Worm (Caenorhabditis elegans) whole organism, late embryonic: Measurements from ENCODE around the gene unc-9.
A peak's percentile ranks its signal among the peaks of the same experiment; 100 is the strongest.

Experiments
- C38D4.7 ChIP-seq: fragments of 200-800 bp; sonication (Bioruptor generic); optimal IDR thresholded peaks from 2 replicates; lab custom pipeline; 2018; ENCODE audit warnings: mild to moderate bottlenecking, missing genetic modification characterization, moderate library complexity, missing compliant biosample characterization
- K09A11.1 ChIP-seq: sonication (generic microtip); optimal IDR thresholded peaks from 2 replicates; lab custom pipeline; 2017; ENCODE audit warnings: antibody characterized with exemption, mild to moderate bottlenecking, missing genetic modification characterization, missing compliant biosample characterization; ENCODE audit not compliant: insufficient read depth
- Y22D7AL.16 ChIP-seq: sonication (generic microtip); optimal IDR thresholded peaks from 2 replicates; lab custom pipeline; 2016; ENCODE audit warnings: missing genetic modification characterization, missing compliant biosample characterization
- ceh-14 ChIP-seq: sonication (generic microtip); optimal IDR thresholded peaks from 2 replicates; lab custom pipeline; 2016; ENCODE audit warnings: missing genotype, missing genetic modification characterization, missing compliant biosample characterization
- ceh-19 ChIP-seq: fragments of 200-800 bp; sonication (Bioruptor generic); optimal IDR thresholded peaks from 2 replicates; lab custom pipeline; 2018; ENCODE audit warnings: mild to moderate bottlenecking, missing genetic modification characterization, missing compliant biosample characterization
- ceh-2 ChIP-seq: sonication (generic microtip); optimal IDR thresholded peaks from 2 replicates; lab custom pipeline; 2016; ENCODE audit warnings: missing genotype, missing genetic modification characterization, missing compliant biosample characterization
- ceh-22 ChIP-seq: sonication (generic microtip); optimal IDR thresholded peaks from 2 replicates; lab custom pipeline; 2017; ENCODE audit warnings: missing biosample characterization, missing genetic modification characterization
- che-1 ChIP-seq: sonication (generic microtip); optimal IDR thresholded peaks from 2 replicates; lab custom pipeline; 2016; ENCODE audit warnings: mild to moderate bottlenecking, missing genetic modification characterization, missing compliant biosample characterization
- elt-4 ChIP-seq: sonication (generic microtip); optimal IDR thresholded peaks from 2 replicates; lab custom pipeline; 2016; ENCODE audit warnings: missing genetic modification characterization, missing compliant biosample characterization
- ets-4 ChIP-seq: sonication (generic microtip); optimal IDR thresholded peaks from 2 replicates; lab custom pipeline; 2016; ENCODE audit warnings: missing genetic modification characterization, missing compliant biosample characterization
- eyg-1 ChIP-seq: sonication (generic microtip); optimal IDR thresholded peaks from 2 replicates; lab custom pipeline; 2016; ENCODE audit warnings: missing genotype, missing genetic modification characterization, missing compliant biosample characterization
- hlh-15 ChIP-seq: sonication (generic microtip); optimal IDR thresholded peaks from 2 replicates; lab custom pipeline; 2016; ENCODE audit warnings: missing genetic modification characterization, missing compliant biosample characterization
- hlh-30 ChIP-seq: sonication (generic microtip); optimal IDR thresholded peaks from 2 replicates; lab custom pipeline; 2017; ENCODE audit warnings: antibody characterized with exemption, missing genetic modification characterization, missing compliant biosample characterization; ENCODE audit not compliant: insufficient read depth
- hlh-8 ChIP-seq: sonication (generic microtip); optimal IDR thresholded peaks from 2 replicates; lab custom pipeline; 2016; ENCODE audit warnings: missing genotype, missing genetic modification characterization, missing compliant biosample characterization
- lin-11 ChIP-seq: fragments of 200-800 bp; sonication (Bioruptor generic); optimal IDR thresholded peaks from 2 replicates; lab custom pipeline; 2018; ENCODE audit warnings: mild to moderate bottlenecking, missing genetic modification characterization, missing compliant biosample characterization
- mec-3 ChIP-seq: sonication (generic microtip); optimal IDR thresholded peaks from 2 replicates; lab custom pipeline; 2016; ENCODE audit warnings: borderline replicate concordance, missing genetic modification characterization, missing compliant biosample characterization
- nhr-232 ChIP-seq: sonication (generic microtip); optimal IDR thresholded peaks from 2 replicates; lab custom pipeline; 2016; ENCODE audit warnings: missing genetic modification characterization, missing compliant biosample characterization
- npax-4 ChIP-seq: sonication (generic microtip); optimal IDR thresholded peaks from 2 replicates; lab custom pipeline; 2016; ENCODE audit warnings: missing genetic modification characterization, missing compliant biosample characterization
- pag-3 ChIP-seq: sonication (generic microtip); optimal IDR thresholded peaks from 2 replicates; lab custom pipeline; 2016; ENCODE audit warnings: missing compliant biosample characterization, missing genetic modification characterization, borderline replicate concordance
- pqm-1 ChIP-seq: sonication (generic microtip); optimal IDR thresholded peaks from 2 replicates; lab custom pipeline; 2016; ENCODE audit warnings: missing genetic modification characterization, missing compliant biosample characterization
- sdc-2 ChIP-seq: sonication (generic microtip); optimal IDR thresholded peaks from 2 replicates; lab custom pipeline; 2016; ENCODE audit warnings: missing genotype, missing genetic modification characterization, missing compliant biosample characterization
- tbx-7 ChIP-seq: sonication (generic microtip); optimal IDR thresholded peaks from 2 replicates; lab custom pipeline; 2016; ENCODE audit warnings: missing genotype, missing genetic modification characterization, missing compliant biosample characterization
- unc-55 ChIP-seq: sonication (generic microtip); optimal IDR thresholded peaks from 2 replicates; lab custom pipeline; 2017; ENCODE audit warnings: missing biosample characterization, missing genetic modification reagents, missing genetic modification characterization
- unc-86 ChIP-seq: sonication (generic microtip); optimal IDR thresholded peaks from 2 replicates; lab custom pipeline; 2016; ENCODE audit warnings: missing genetic modification characterization, missing compliant biosample characterization
- zip-5 ChIP-seq: sonication (generic microtip); optimal IDR thresholded peaks from 2 replicates; lab custom pipeline; 2016; ENCODE audit warnings: missing genetic modification characterization, missing compliant biosample characterization

The unc-9 gene

ce11 chrX:13264550-13264949, 63.0 kb downstream of the unc-9 start (continued):
- TF ChIP-seq ceh-14 (tag; lab: Kevin White, UChicago): peak; percentile 84
- TF ChIP-seq elt-4 (tag; lab: Kevin White, UChicago): no peak
- peak; percentile 81 for TF ChIP-seq sdc-2 (tag; lab: Kevin White, UChicago)
- TF ChIP-seq pqm-1: peak; percentile 47
- TF ChIP-seq lin-11 (tag; lab: Kevin White, UChicago): peak; percentile 62
- TF ChIP-seq nhr-232 (tag; lab: Kevin White, UChicago): peak; percentile 71
- peak; percentile 58 for TF ChIP-seq ceh-2
- peak; percentile 77 for TF ChIP-seq C38D4.7 (GFP tag; lab: Kevin White, UChicago)
- TF ChIP-seq unc-55 (GFP tag; lab: Kevin White, UChicago): no peak
- peak; percentile 43 for TF ChIP-seq hlh-8 (tag; lab: Kevin White, UChicago)
- TF ChIP-seq hlh-30 (tag; lab: Kevin White, UChicago): peak; percentile 12
- no peak for TF ChIP-seq ceh-22 (tag; lab: Kevin White, UChicago)
- TF ChIP-seq Y22D7AL.16: peak; percentile 76
- TF ChIP-seq eyg-1: peak; percentile 64
- TF ChIP-seq che-1 (tag; lab: Kevin White, UChicago): peak; percentile 74
- no peak for TF ChIP-seq pag-3 (tag; lab: Kevin White, UChicago)
- peak; percentile 80 for TF ChIP-seq hlh-15 (tag; lab: Kevin White, UChicago)
- peak; percentile 78 for TF ChIP-seq unc-86
- peak; percentile 43 for TF ChIP-seq zip-5 (tag; lab: Kevin White, UChicago)
- TF ChIP-seq K09A11.1: no peak
- peak; percentile 52 for TF ChIP-seq npax-4
- peak; percentile 86 for TF ChIP-seq ceh-19 (GFP tag; lab: Kevin White, UChicago)
- no peak for TF ChIP-seq mec-3 (tag; lab: Kevin White, UChicago)
- TF ChIP-seq ets-4 (tag; lab: Kevin White, UChicago): peak; percentile 56
- peak; percentile 10 for TF ChIP-seq tbx-7
